Worm (Caenorhabditis elegans) whole organism, L2 larva: Measurements from ENCODE around the gene arrd-15.

ENCODE experiments used
- ama-1 ChIP-seq: fragments of 150-350 bp; optimal IDR thresholded peaks from 2 replicates; lab custom pipeline; 2018; ENCODE audit warnings: inconsistent platforms
- nhr-23 ChIP-seq: fragments of 150-350 bp; optimal IDR thresholded peaks from 2 replicates; lab custom pipeline; 2014; ENCODE audit warnings: missing biosample characterization, missing genetic modification reagents, missing genetic modification characterization
- unc-55 ChIP-seq: fragments of 150-350 bp; sonication (generic microtip); optimal IDR thresholded peaks from 3 replicates; lab custom pipeline; 2014; ENCODE audit warnings: missing biosample characterization, missing genetic modification reagents, missing genetic modification characterization
- ztf-4 ChIP-seq: fragments of 150-350 bp; optimal IDR thresholded peaks from 2 replicates; lab custom pipeline; 2014; ENCODE audit warnings: missing biosample characterization, missing genetic modification characterization

- TF ChIP-seq unc-55 (peak; percentile 87), ama-1 (lab: Kevin White, UChicago) (no peak), nhr-23 (no peak), ztf-4 (tag; lab: Kevin White, UChicago) (peak; percentile 82)
Measured at ce11 chrIII:8984960-8985359, 55.1 kb downstream of the arrd-15 start.
